Fruit fly (Drosophila melanogaster): Measurements from ENCODE around the gene tctn.

DNA sequence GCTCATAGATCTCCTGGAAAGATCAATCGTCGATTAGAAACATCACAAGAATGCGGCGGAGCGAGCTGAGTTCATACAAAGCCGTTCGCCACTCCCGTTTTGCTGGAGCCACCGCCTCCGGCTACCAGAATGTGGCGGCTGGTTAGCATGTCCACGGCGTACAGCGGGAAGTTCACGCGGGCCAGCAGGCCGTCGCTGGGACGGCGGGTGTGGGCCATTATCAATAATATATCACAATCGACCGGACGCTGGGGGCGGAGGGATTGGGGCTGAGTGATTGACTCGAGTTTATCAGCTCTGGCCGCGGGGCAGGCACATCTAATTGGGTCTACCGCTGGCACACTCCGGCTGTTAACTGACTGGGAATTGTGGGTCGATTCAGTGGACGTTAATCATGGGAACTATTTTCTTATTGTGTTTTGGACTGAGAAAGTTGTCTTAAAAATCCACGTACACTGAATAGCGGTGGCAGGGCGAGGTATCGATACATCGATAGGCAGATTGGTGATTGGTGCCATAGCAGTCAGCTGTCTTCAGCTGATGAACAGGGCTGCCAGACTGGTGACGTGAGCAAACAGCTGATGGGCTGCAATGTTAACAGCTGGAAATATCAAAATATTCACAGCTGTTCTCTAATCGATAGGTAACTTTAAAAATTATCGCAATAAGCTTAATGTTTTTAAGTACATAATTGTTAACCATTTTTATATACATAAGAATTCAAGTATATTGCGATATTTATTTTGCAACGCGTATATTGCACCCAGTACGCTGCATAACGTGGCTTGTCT lies 31.8 kb downstream of the tctn start, which contains the start of gene CG9175:
- TF ChIP-seq CG32121 (GFP tag; IDR thresholded peaks at IDR 0.05) (no peak), fd96Ca (GFP tag; IDR thresholded peaks at IDR 0.05) (no peak), CG10348 (GFP tag; IDR thresholded peaks at IDR 0.05) (no peak), CG17806 (tag; optimal IDR thresholded peaks at IDR 0.05) (no peak), Snoo (tag; optimal IDR thresholded peaks at IDR 0.05) (no peak), CG8301 (tag; optimal IDR thresholded peaks at IDR 0.05) (no peak), rn (GFP tag; IDR thresholded peaks at IDR 0.05) (no peak), CG9948 (tag; optimal IDR thresholded peaks at IDR 0.05) (no peak), CG4496 (GFP tag; IDR thresholded peaks at IDR 0.05) (no peak), CG15710 (tag; optimal IDR thresholded peaks at IDR 0.05) (no peak), Ets98B (GFP tag; IDR thresholded peaks at IDR 0.05) (no peak)
